Fruit fly (Drosophila melanogaster) whole organism, prepupa: Measurements from ENCODE around the gene Ref1.

ENCODE experiments used
- CG11762 ChIP-seq: fragments of 200-800 bp; sonication (Bioruptor generic); optimal IDR thresholded peaks from 3 replicates; lab custom pipeline; 2016; ENCODE audit warnings: missing biosample characterization, missing genetic modification characterization; ENCODE audit not compliant: insufficient read depth
- CG15336 ChIP-seq: fragments of 200-800 bp; sonication (Bioruptor generic); IDR thresholded peaks from 2 replicates; pipeline ENCODE4 v1.3.6; 2022; ENCODE audit warnings: missing biosample characterization, missing genetic modification characterization

DNA sequence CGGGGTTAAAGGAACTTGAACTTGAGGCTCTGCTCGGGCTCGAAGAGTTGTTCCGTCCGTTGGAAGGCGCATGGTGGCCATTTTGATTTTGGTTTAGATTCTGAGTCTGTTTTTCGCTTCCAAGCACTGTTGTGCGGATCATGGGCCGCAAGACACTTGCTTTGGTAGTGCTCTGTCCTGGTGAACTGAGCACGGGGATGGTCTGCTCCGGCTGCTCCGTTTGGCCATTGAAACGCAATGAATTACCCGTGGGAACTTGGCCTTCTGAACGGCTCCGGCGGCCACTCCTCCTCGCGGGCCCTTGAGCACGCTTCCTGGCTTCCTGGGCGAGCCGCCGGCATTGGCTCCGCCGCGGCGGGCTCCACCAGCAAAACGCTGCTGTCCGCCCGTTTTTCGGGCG, 469 bp downstream of the Ref1 start:
- no peak for TF ChIP-seq CG15336
- no peak for TF ChIP-seq CG11762 (GFP tag; lab: Kevin White, UChicago)
